Worm (Caenorhabditis elegans) whole organism, mixed stage, embryonic: ENCODE data around the gene srj-38.
"Not testable (repeated sequence)": the region's sequence is repeated elsewhere in the genome, so short reads cannot be mapped to it uniquely, and the experiment has no call there.

Experiments
- M03D4.4 ChIP-seq: sonication (generic microtip); optimal IDR thresholded peaks from 2 replicates; lab custom pipeline; 2017; ENCODE audit warnings: mild to moderate bottlenecking, missing genetic modification characterization, missing compliant biosample characterization
- bed-3 ChIP-seq: fragments of 200-800 bp; sonication (Bioruptor generic); optimal IDR thresholded peaks from 3 replicates; lab custom pipeline; 2018; ENCODE audit warnings: mild to moderate bottlenecking, missing genetic modification characterization, moderate library complexity, missing compliant biosample characterization
- blmp-1 ChIP-seq: fragments of 150-350 bp; optimal IDR thresholded peaks from 2 replicates; lab custom pipeline; 2014; ENCODE audit warnings: missing biosample characterization, missing genetic modification characterization
- ceh-83 ChIP-seq: fragments of 200-800 bp; sonication (Bioruptor generic); optimal IDR thresholded peaks from 2 replicates; lab custom pipeline; 2018; ENCODE audit warnings: mild to moderate bottlenecking, missing genetic modification characterization, missing compliant biosample characterization
- ces-1 ChIP-seq: fragments of 150-350 bp; optimal IDR thresholded peaks from 2 replicates; lab custom pipeline; 2014; ENCODE audit warnings: missing biosample characterization, missing genetic modification reagents, missing genetic modification characterization
- cnd-1 ChIP-seq: fragments of 200-800 bp; sonication (Bioruptor generic); optimal IDR thresholded peaks from 2 replicates; lab custom pipeline; 2018; ENCODE audit warnings: mild to moderate bottlenecking, missing genetic modification characterization, missing compliant biosample characterization
- drap-1 ChIP-seq: fragments of 200-800 bp; sonication (Bioruptor generic); optimal IDR thresholded peaks from 3 replicates; lab custom pipeline; 2018; ENCODE audit warnings: mild to moderate bottlenecking, missing genetic modification characterization, missing compliant biosample characterization
- elt-1 ChIP-seq: sonication (generic microtip); optimal IDR thresholded peaks from 2 replicates; lab custom pipeline; 2017; ENCODE audit warnings: missing genetic modification characterization, mild to moderate bottlenecking, missing compliant biosample characterization, antibody characterized with exemption, moderate library complexity, borderline replicate concordance; ENCODE audit not compliant: insufficient read depth
- elt-3 ChIP-seq: fragments of 150-350 bp; optimal IDR thresholded peaks from 2 replicates; lab custom pipeline; 2014; ENCODE audit warnings: missing biosample characterization, missing genetic modification characterization
- flh-1 ChIP-seq: fragments of 200-800 bp; sonication (Bioruptor generic); optimal IDR thresholded peaks from 2 replicates; lab custom pipeline; 2018; ENCODE audit warnings: mild to moderate bottlenecking, missing genetic modification characterization, moderate library complexity, missing compliant biosample characterization
- ham-2 ChIP-seq: fragments of 200-800 bp; sonication (Bioruptor generic); optimal IDR thresholded peaks from 2 replicates; lab custom pipeline; 2018; ENCODE audit warnings: mild to moderate bottlenecking, missing genetic modification characterization, missing compliant biosample characterization
- hlh-1 ChIP-seq: fragments of 150-350 bp; optimal IDR thresholded peaks from 2 replicates; lab custom pipeline; 2014; ENCODE audit warnings: missing biosample characterization, missing genetic modification reagents, missing genetic modification characterization
- lin-13 ChIP-seq: fragments of 150-350 bp; optimal IDR thresholded peaks from 2 replicates; lab custom pipeline; 2014; ENCODE audit warnings: missing biosample characterization, missing genetic modification characterization
- lin-32 ChIP-seq: fragments of 200-800 bp; sonication (Bioruptor generic); optimal IDR thresholded peaks from 2 replicates; lab custom pipeline; 2018; ENCODE audit warnings: mild to moderate bottlenecking, missing genetic modification characterization, missing compliant biosample characterization
- lsy-2 ChIP-seq: fragments of 150-350 bp; optimal IDR thresholded peaks from 2 replicates; lab custom pipeline; 2014; ENCODE audit warnings: missing biosample characterization, missing genetic modification characterization
- mab-5 ChIP-seq: fragments of 150-350 bp; optimal IDR thresholded peaks from 2 replicates; lab custom pipeline; 2014; ENCODE audit warnings: missing biosample characterization, missing genetic modification characterization
- mep-1 ChIP-seq: fragments of 150-350 bp; optimal IDR thresholded peaks from 2 replicates; lab custom pipeline; 2017; ENCODE audit warnings: missing biosample characterization, missing genetic modification reagents, missing genetic modification characterization, inconsistent platforms
- nhr-12 ChIP-seq: fragments of 150-350 bp; optimal IDR thresholded peaks from 2 replicates; lab custom pipeline; 2014; ENCODE audit warnings: missing biosample characterization, missing genetic modification characterization
- nhr-2 ChIP-seq: fragments of 150-350 bp; optimal IDR thresholded peaks from 2 replicates; lab custom pipeline; 2014; ENCODE audit warnings: missing biosample characterization, missing genetic modification characterization
- nhr-237 ChIP-seq: fragments of 150-350 bp; optimal IDR thresholded peaks from 2 replicates; lab custom pipeline; 2014; ENCODE audit warnings: missing biosample characterization, missing genetic modification characterization
- pha-4 ChIP-seq: fragments of 150-350 bp; optimal IDR thresholded peaks from 2 replicates; lab custom pipeline; 2018; ENCODE audit warnings: missing biosample characterization, missing genetic modification reagents, missing genetic modification characterization
- sem-2 ChIP-seq: fragments of 200-800 bp; sonication (Bioruptor generic); optimal IDR thresholded peaks from 2 replicates; lab custom pipeline; 2018; ENCODE audit warnings: mild to moderate bottlenecking, missing genetic modification characterization, missing compliant biosample characterization
- sptf-1 ChIP-seq: sonication (generic microtip); optimal IDR thresholded peaks from 2 replicates; lab custom pipeline; 2017; ENCODE audit warnings: mild to moderate bottlenecking, missing genetic modification characterization, moderate library complexity, missing compliant biosample characterization
- tbx-8 ChIP-seq: fragments of 200-800 bp; sonication (Bioruptor generic); optimal IDR thresholded peaks from 2 replicates; lab custom pipeline; 2018; ENCODE audit warnings: mild to moderate bottlenecking, missing genetic modification characterization, moderate library complexity, missing compliant biosample characterization
- unc-120 ChIP-seq: sonication (generic microtip); optimal IDR thresholded peaks from 2 replicates; lab custom pipeline; 2017; ENCODE audit warnings: missing genetic modification characterization, missing compliant biosample characterization; ENCODE audit not compliant: poor library complexity, severe bottlenecking
- unc-39 ChIP-seq: fragments of 150-350 bp; optimal IDR thresholded peaks from 2 replicates; lab custom pipeline; 2014; ENCODE audit warnings: missing biosample characterization, missing genetic modification characterization
- unc-62 ChIP-seq: fragments of 150-350 bp; optimal IDR thresholded peaks from 2 replicates; lab custom pipeline; 2014; ENCODE audit warnings: missing biosample characterization, missing genetic modification reagents, missing genetic modification characterization
- ztf-11 ChIP-seq: fragments of 150-350 bp; optimal IDR thresholded peaks from 2 replicates; lab custom pipeline; 2014; ENCODE audit warnings: missing biosample characterization, missing genetic modification characterization

Gene srj-38

DNA sequence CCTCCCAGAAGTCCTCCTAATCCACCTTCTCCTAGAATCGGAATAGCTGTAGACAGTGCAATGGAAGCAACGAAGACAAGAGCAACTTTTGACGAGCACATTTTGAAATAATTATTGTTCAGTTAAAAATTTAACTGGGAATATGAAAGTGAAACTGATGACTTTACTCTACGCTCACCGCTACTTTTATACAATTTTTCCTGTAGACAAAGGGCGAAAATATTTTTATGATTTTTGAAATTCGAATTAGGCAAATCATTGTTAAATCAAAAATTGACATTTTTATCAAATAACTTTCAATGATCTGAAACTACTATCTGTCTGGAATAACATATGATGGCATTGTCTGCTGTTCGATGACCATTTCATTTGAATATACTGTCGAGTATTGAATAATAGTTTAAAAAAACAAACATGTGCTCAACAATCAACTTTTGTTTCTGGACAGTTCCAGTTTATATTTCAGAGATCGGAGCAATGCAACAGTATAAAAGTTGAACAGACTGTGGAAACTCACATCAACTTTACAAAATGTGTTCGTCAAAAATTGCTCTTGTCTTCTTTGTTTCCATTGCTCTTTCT, 9.3 kb upstream of the srj-38 start, which contains the start of the genes srlf-23 and srlf-20:
TSS of gene srlf-23 (minus strand) at position 101 of the 582 bp plus-strand sequence.
TSS of gene srlf-20 (plus strand) at position 532 of the 582 bp plus-strand sequence.
- TF ChIP-seq M03D4.4 (no peak), lsy-2 (tag; lab: Kevin White, UChicago) (no peak), ham-2 (no peak), lin-32 (GFP tag; lab: Kevin White, UChicago) (no peak), flh-1 (GFP tag; lab: Kevin White, UChicago) (no peak), sptf-1 (tag; lab: Kevin White, UChicago) (no peak), drap-1 (GFP tag; lab: Kevin White, UChicago) (no peak), blmp-1 (tag; lab: Kevin White, UChicago) (no peak), nhr-12 (tag; lab: Kevin White, UChicago) (no peak), lin-13 (no peak), unc-39 (no peak), sem-2 (GFP tag; lab: Kevin White, UChicago) (no peak), unc-62 (GFP tag; lab: Kevin White, UChicago) (no peak), mab-5 (no peak)

DNA sequence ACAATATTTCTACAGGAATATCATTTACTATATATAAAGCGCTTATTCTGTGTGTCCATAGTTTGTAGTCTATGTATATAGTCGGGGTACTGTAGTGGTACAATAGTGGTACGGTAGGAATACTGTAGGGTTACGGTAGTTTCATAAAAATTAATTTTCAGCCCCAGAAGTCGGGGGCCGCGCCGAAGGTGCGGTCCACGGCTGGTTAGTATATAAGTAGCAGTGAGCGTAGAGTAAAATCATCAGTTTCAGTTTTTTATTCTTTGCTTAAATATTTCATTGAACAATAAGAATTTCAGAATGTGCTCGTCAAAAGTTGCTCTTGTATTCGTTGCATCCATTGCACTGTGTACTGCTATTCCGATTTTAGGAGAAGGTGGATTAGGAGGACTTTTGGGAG, 6.6 kb upstream of the srj-38 start, which contains the start of gene srlf-22:
TSS of gene srlf-22 (plus strand) at position 301 of the 400 bp plus-strand sequence.
- TF ChIP-seq blmp-1, ztf-11, pha-4 (tag; lab: Kevin White, UChicago): not testable (repeated sequence)

DNA sequence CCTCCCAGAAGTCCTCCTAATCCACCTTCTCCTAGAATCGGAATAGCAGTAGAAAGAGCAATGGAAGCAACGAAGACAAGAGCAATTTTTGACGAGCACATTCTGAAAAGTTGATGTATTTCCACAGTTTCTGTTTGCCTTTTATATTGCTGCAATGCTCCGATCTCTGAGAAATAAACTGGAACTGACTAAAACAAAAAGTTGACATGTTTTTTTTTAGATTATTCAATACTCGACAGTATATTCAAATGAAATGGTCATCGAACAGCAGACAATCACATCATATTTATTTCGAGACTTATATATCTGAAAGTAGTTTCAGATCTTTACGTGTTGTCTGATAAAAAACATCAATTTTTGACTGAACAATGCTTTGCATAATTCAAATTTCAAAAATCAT, 6.2 kb upstream of the srj-38 start, which contains the start of gene srlf-21:
TSS of gene srlf-21 (minus strand) at position 101 of the 400 bp plus-strand sequence.
- no peak for TF ChIP-seq M03D4.4
- no peak for TF ChIP-seq nhr-237
- TF ChIP-seq unc-39 = no peak
- no peak for TF ChIP-seq unc-120 (tag; lab: Kevin White, UChicago)
- no peak for TF ChIP-seq lin-32 (GFP tag; lab: Kevin White, UChicago)
- no peak for TF ChIP-seq mep-1 (tag; lab: Kevin White, UChicago)
- TF ChIP-seq cnd-1 (tag; lab: Kevin White, UChicago) = no peak
- no peak for TF ChIP-seq nhr-12 (tag; lab: Kevin White, UChicago)

DNA sequence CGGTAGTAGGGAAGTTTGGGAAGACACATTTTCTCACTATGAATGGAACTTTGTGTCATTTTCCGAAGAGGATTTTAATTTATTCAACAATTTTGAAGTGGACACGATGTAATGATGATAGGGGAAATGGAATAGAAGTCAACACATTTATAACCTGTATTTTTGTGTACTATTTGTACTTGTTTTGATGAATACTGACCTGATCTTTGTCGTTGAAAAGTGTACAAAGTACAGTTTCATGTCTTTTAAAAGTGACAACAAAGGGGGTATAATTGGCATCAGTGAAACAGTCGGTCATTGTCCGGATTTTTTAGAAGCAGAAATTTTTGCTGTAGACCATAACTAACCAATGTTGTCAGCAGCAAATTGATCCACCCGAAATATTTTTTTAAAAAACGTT, 5.0 kb upstream of the srj-38 start, which contains the start of gene T02B11.6:
TSS of gene T02B11.6 (minus strand) at position 101 of the 400 bp plus-strand sequence.
- no peak for TF ChIP-seq lsy-2 (tag; lab: Kevin White, UChicago)
- TF ChIP-seq hlh-1 (tag; lab: Kevin White, UChicago) = no peak
- no peak for TF ChIP-seq ceh-83 (GFP tag; lab: Kevin White, UChicago)
- TF ChIP-seq bed-3 (GFP tag; lab: Kevin White, UChicago) = no peak
- no peak for TF ChIP-seq ces-1 (GFP tag; lab: Kevin White, UChicago)
- no peak for TF ChIP-seq elt-3 (tag; lab: Kevin White, UChicago)
- no peak for TF ChIP-seq ham-2
- no peak for TF ChIP-seq blmp-1 (tag; lab: Kevin White, UChicago)
- no peak for TF ChIP-seq sptf-1 (tag; lab: Kevin White, UChicago)
- no peak for TF ChIP-seq unc-39
- no peak for TF ChIP-seq lin-13
- no peak for TF ChIP-seq tbx-8 (GFP tag; lab: Kevin White, UChicago)
- TF ChIP-seq elt-1 (tag; lab: Kevin White, UChicago) = no peak
- TF ChIP-seq nhr-2 (tag; lab: Kevin White, UChicago) = no peak
- TF ChIP-seq mep-1 (tag; lab: Kevin White, UChicago) = no peak
- no peak for TF ChIP-seq lin-32 (GFP tag; lab: Kevin White, UChicago)
- no peak for TF ChIP-seq flh-1 (GFP tag; lab: Kevin White, UChicago)

DNA sequence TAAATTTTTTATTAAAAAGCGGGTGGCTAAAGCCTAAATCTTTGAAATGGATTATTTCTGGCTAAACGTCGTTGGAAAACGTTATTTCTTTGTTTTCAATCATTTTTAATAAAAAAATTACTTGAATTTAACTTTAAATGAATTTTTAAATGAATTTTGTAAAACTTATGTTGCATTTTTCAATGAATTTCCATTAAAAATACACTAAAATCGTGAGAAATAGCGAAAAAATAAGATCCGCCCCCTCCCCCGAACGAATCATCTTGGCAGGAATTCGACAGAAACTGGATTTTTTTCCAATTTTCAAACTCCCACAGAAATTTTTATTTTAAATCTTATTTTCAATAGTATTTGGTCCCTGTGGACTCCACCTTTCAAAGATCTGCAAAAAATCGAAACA, 5.1 kb downstream of the srj-38 start, which contains the start of gene srg-53:
TSS of gene srg-53 (plus strand) at position 301 of the 400 bp plus-strand sequence.
- TF ChIP-seq drap-1 (GFP tag; lab: Kevin White, UChicago) (no peak), mab-5 (no peak), ces-1 (GFP tag; lab: Kevin White, UChicago) (no peak)
